Fruit fly (Drosophila melanogaster): ENCODE results near the gene oaf.

oaf gene

dm6 chr2L:2528097-2528496 lies 35.3 kb downstream of the oaf start (continued):
- TF ChIP-seq Trl (optimal IDR thresholded peaks at IDR 0.05), result no peak
- TF ChIP-seq Trl (GFP tag; optimal IDR thresholded peaks at IDR 0.05), result no peak
- TF ChIP-seq CG11504 (tag; optimal IDR thresholded peaks at IDR 0.05), result peak; percentile 54
- TF ChIP-seq CG11560 (tag; IDR thresholded peaks at IDR 0.05), result no peak
- TF ChIP-seq CoRest (tag; optimal IDR thresholded peaks at IDR 0.05), result peak; percentile 8
- no peak for TF ChIP-seq CG15479 (GFP tag; optimal IDR thresholded peaks at IDR 0.05)
- TF ChIP-seq CG10274 (GFP tag; optimal IDR thresholded peaks at IDR 0.05), result no peak
- no peak for TF ChIP-seq CG13894 (tag; optimal IDR thresholded peaks at IDR 0.05)
- peak; percentile 2 for TF ChIP-seq CG17385 (GFP tag; optimal IDR thresholded peaks at IDR 0.05)
- TF ChIP-seq Asciz (GFP tag; optimal IDR thresholded peaks at IDR 0.05), result no peak
- TF ChIP-seq pb (GFP tag; optimal IDR thresholded peaks at IDR 0.05), result no peak
- TF ChIP-seq pita (GFP tag; optimal IDR thresholded peaks at IDR 0.05), result no peak
- TF ChIP-seq CG10321 (GFP tag; IDR thresholded peaks at IDR 0.05), result no peak
- TF ChIP-seq salm (tag; optimal IDR thresholded peaks at IDR 0.05), result no peak
- no peak for TF ChIP-seq pnt (GFP tag; optimal IDR thresholded peaks at IDR 0.05)
- peak; percentile 10 for TF ChIP-seq Hsf (GFP tag; optimal IDR thresholded peaks at IDR 0.05)
- no peak for TF ChIP-seq CG1792 (GFP tag; optimal IDR thresholded peaks at IDR 0.05)
- no peak for TF ChIP-seq CG4404 (GFP tag; IDR thresholded peaks at IDR 0.05)
- no peak for TF ChIP-seq peb (GFP tag; IDR thresholded peaks at IDR 0.05)
- no peak for TF ChIP-seq sna (GFP tag; IDR thresholded peaks at IDR 0.05; ENCODE audit: partially characterized antibody)
- TF ChIP-seq corto (GFP tag; optimal IDR thresholded peaks at IDR 0.05), result no peak
- TF ChIP-seq pan (optimal IDR thresholded peaks at IDR 0.05), result no peak
- TF ChIP-seq pan (GFP tag; optimal IDR thresholded peaks at IDR 0.05 in 1 of 2, IDR thresholded peaks at IDR 0.05 in 1 of 2), result no peak
- 0 out of 3 replicates have a peak, but pooled peaks have one; percentile 19 for TF ChIP-seq Aef1 (GFP tag; IDR thresholded peaks at IDR 0.05)
- no peak for TF ChIP-seq CG8089 (GFP tag; optimal IDR thresholded peaks at IDR 0.05)
- TF ChIP-seq ind (GFP tag; optimal IDR thresholded peaks at IDR 0.05), result peak; percentile 19
- peak; percentile 40; the same call in 1 of the 3 replicates for TF ChIP-seq row (GFP tag; IDR thresholded peaks at IDR 0.05)
- no peak for TF ChIP-seq CG1647 (GFP tag; optimal IDR thresholded peaks at IDR 0.05)
- TF ChIP-seq Jarid2 (GFP tag; optimal IDR thresholded peaks at IDR 0.05), result no peak
- TF ChIP-seq tgo (GFP tag; IDR thresholded peaks at IDR 0.05), result peak; percentile 24; the same call in 1 of the 3 replicates
- TF ChIP-seq tio (GFP tag; optimal IDR thresholded peaks at IDR 0.05), result no peak
- no peak for TF ChIP-seq CG12155 (GFP tag; optimal IDR thresholded peaks at IDR 0.05)
- TF ChIP-seq lov (optimal IDR thresholded peaks at IDR 0.05), result no peak
- TF ChIP-seq lov (GFP tag; IDR thresholded peaks at IDR 0.05), result no peak
- peak; percentile 10 for TF ChIP-seq tin (GFP tag; optimal IDR thresholded peaks at IDR 0.05)

- TF ChIP-seq Eip74EF (GFP tag; optimal IDR thresholded peaks at IDR 0.05) (no peak), sug (tag; optimal IDR thresholded peaks at IDR 0.05) (no peak), Hmx (GFP tag; optimal IDR thresholded peaks at IDR 0.05) (no peak), nerfin-1 (tag; optimal IDR thresholded peaks at IDR 0.05) (no peak), ken (GFP tag; IDR thresholded peaks at IDR 0.05) (no peak), CG9932 (GFP tag; IDR thresholded peaks at IDR 0.05) (no peak), CG8765 (GFP tag; IDR thresholded peaks at IDR 0.05) (no peak), onecut (GFP tag; IDR thresholded peaks at IDR 0.05) (no peak), Fer1 (GFP tag; optimal IDR thresholded peaks at IDR 0.05) (peak; percentile 36), phol (tag; optimal IDR thresholded peaks at IDR 0.05) (no peak), br (optimal IDR thresholded peaks at IDR 0.05) (no peak), CHES-1-like (GFP tag; optimal IDR thresholded peaks at IDR 0.05) (no peak), mam (GFP tag; optimal IDR thresholded peaks at IDR 0.05) (no peak), pho (GFP tag; optimal IDR thresholded peaks at IDR 0.05) (no peak), CG13296 (GFP tag; optimal IDR thresholded peaks at IDR 0.05) (peak; percentile 19), trem (tag; optimal IDR thresholded peaks at IDR 0.05) (no peak), CG18619 (GFP tag; optimal IDR thresholded peaks at IDR 0.05) (no peak), CG7786 (GFP tag; optimal IDR thresholded peaks at IDR 0.05) (no peak), CG7839 (tag; optimal IDR thresholded peaks at IDR 0.05) (peak; percentile 34), Dip2 (GFP tag; IDR thresholded peaks at IDR 0.05) (no peak), CG7372 (GFP tag; IDR thresholded peaks at IDR 0.05) (no peak)
Observed at dm6 chr2L:2542491-2542890, 49.7 kb downstream of the oaf start.
